Worm (Caenorhabditis elegans) whole organism, L3 larva: ENCODE measurements around the gene srg-4.

Source experiments
- R02D3.7 ChIP-seq: fragments of 150-350 bp; optimal IDR thresholded peaks from 2 replicates; lab custom pipeline; 2014; ENCODE audit warnings: missing biosample characterization, missing genetic modification characterization
- aly-2 ChIP-seq: fragments of 150-350 bp; optimal IDR thresholded peaks from 2 replicates; lab custom pipeline; 2014; ENCODE audit warnings: missing biosample characterization, missing genetic modification characterization
- ama-1 ChIP-seq: fragments of 150-350 bp; optimal IDR thresholded peaks from 2 replicates; lab custom pipeline; 2018
- ceh-16 ChIP-seq: sonication (generic microtip); optimal IDR thresholded peaks from 2 replicates; lab custom pipeline; 2017; ENCODE audit warnings: missing biosample characterization, missing genetic modification characterization
- ceh-28 ChIP-seq: fragments of 150-350 bp; optimal IDR thresholded peaks from 2 replicates; lab custom pipeline; 2014; ENCODE audit warnings: missing biosample characterization, missing genetic modification reagents, missing genetic modification characterization
- ceh-82 ChIP-seq: fragments of 150-350 bp; optimal IDR thresholded peaks from 2 replicates; lab custom pipeline; 2014; ENCODE audit warnings: missing biosample characterization, missing genetic modification characterization
- ceh-9 ChIP-seq: sonication (generic microtip); optimal IDR thresholded peaks from 2 replicates; lab custom pipeline; 2018; ENCODE audit warnings: missing biosample characterization, missing genetic modification characterization
- daf-12 ChIP-seq: fragments of 150-350 bp; optimal IDR thresholded peaks from 2 replicates; lab custom pipeline; 2014; ENCODE audit warnings: missing biosample characterization, missing genetic modification reagents, missing genetic modification characterization
- egl-27 ChIP-seq: sonication (generic microtip); optimal IDR thresholded peaks from 4 replicates; lab custom pipeline; 2017; ENCODE audit warnings: missing biosample characterization, missing genetic modification reagents, missing genetic modification characterization
- egl-5 ChIP-seq: fragments of 150-350 bp; optimal IDR thresholded peaks from 2 replicates; lab custom pipeline; 2017; ENCODE audit warnings: missing biosample characterization, missing genetic modification reagents, missing genetic modification characterization, inconsistent platforms
- elt-1 ChIP-seq: fragments of 150-350 bp; optimal IDR thresholded peaks from 2 replicates; lab custom pipeline; 2014; ENCODE audit warnings: missing biosample characterization, missing genetic modification characterization
- elt-2 ChIP-seq: sonication (generic microtip); optimal IDR thresholded peaks from 2 replicates; lab custom pipeline; 2016; ENCODE audit warnings: missing genetic modification reagents, mild to moderate bottlenecking, missing genetic modification characterization, missing compliant biosample characterization
- elt-3 ChIP-seq, 3 experiments: fragments of 150-350 bp in 1 of 3; sonication (generic microtip) in 2 of 3; optimal IDR thresholded peaks; 2 replicates in 2 of 3; 4 replicates in 1 of 3; lab custom pipeline; 2014 to 2017; ENCODE audit warnings: missing biosample characterization in 3 of 3, missing genetic modification characterization in 3 of 3
- eor-1 ChIP-seq, 2 experiments: fragments of 150-350 bp; optimal IDR thresholded peaks; 2 replicates each; lab custom pipeline; 2014 to 2018; ENCODE audit warnings: missing biosample characterization in 2 of 2, missing genetic modification characterization in 2 of 2
- fkh-2 ChIP-seq: fragments of 150-350 bp; optimal IDR thresholded peaks from 2 replicates; lab custom pipeline; 2014; ENCODE audit warnings: missing biosample characterization, missing genetic modification reagents, missing genetic modification characterization
- fos-1 ChIP-seq: fragments of 150-350 bp; optimal IDR thresholded peaks from 2 replicates; lab custom pipeline; 2014; ENCODE audit warnings: missing biosample characterization, missing genetic modification characterization
- hmg-11 ChIP-seq: sonication (generic microtip); optimal IDR thresholded peaks from 2 replicates; lab custom pipeline; 2016; ENCODE audit warnings: missing genetic modification characterization, missing compliant biosample characterization
- lin-39 ChIP-seq: fragments of 150-350 bp; optimal IDR thresholded peaks from 2 replicates; lab custom pipeline; 2018; ENCODE audit warnings: missing biosample characterization, missing genetic modification reagents, missing genetic modification characterization
- lsy-12 ChIP-seq: sonication (generic microtip); optimal IDR thresholded peaks from 2 replicates; lab custom pipeline; 2016; ENCODE audit warnings: mild to moderate bottlenecking, missing genetic modification characterization, missing compliant biosample characterization
- mdl-1 ChIP-seq: fragments of 150-350 bp; optimal IDR thresholded peaks from 2 replicates; lab custom pipeline; 2014; ENCODE audit warnings: missing biosample characterization, missing genetic modification characterization
- mml-1 ChIP-seq: fragments of 150-350 bp; sonication (generic microtip); optimal IDR thresholded peaks from 3 replicates; lab custom pipeline; 2014; ENCODE audit warnings: missing biosample characterization, missing genetic modification characterization
- nfya-1 ChIP-seq: sonication (generic microtip); optimal IDR thresholded peaks from 2 replicates; lab custom pipeline; 2017; ENCODE audit warnings: missing genetic modification characterization, mild to moderate bottlenecking, missing compliant biosample characterization, antibody characterized with exemption, moderate library complexity; ENCODE audit not compliant: insufficient read depth
- nhr-11 ChIP-seq: fragments of 150-350 bp; optimal IDR thresholded peaks from 2 replicates; lab custom pipeline; 2014; ENCODE audit warnings: missing biosample characterization, missing genetic modification characterization
- nhr-23 ChIP-seq: fragments of 150-350 bp; optimal IDR thresholded peaks from 2 replicates; lab custom pipeline; 2014; ENCODE audit warnings: missing biosample characterization, missing genetic modification reagents, missing genetic modification characterization
- nhr-237 ChIP-seq: fragments of 150-350 bp; optimal IDR thresholded peaks from 2 replicates; lab custom pipeline; 2014; ENCODE audit warnings: missing biosample characterization, missing genetic modification characterization
- nhr-25 ChIP-seq: sonication (generic microtip); optimal IDR thresholded peaks from 2 replicates; lab custom pipeline; 2017; ENCODE audit warnings: missing biosample characterization, missing genetic modification characterization
- nhr-43 ChIP-seq: sonication (generic microtip); optimal IDR thresholded peaks from 2 replicates; lab custom pipeline; 2016; ENCODE audit warnings: mild to moderate bottlenecking, missing genetic modification characterization, missing compliant biosample characterization; ENCODE audit not compliant: poor library complexity, severe bottlenecking
- nhr-67 ChIP-seq: fragments of 150-350 bp; optimal IDR thresholded peaks from 2 replicates; lab custom pipeline; 2014; ENCODE audit warnings: missing biosample characterization, missing genetic modification characterization
- nhr-76 ChIP-seq: fragments of 150-350 bp; sonication (generic microtip); optimal IDR thresholded peaks from 5 replicates; lab custom pipeline; 2014; ENCODE audit warnings: missing biosample characterization, missing genetic modification characterization
- skn-1 ChIP-seq: fragments of 150-350 bp; optimal IDR thresholded peaks from 2 replicates; lab custom pipeline; 2014; ENCODE audit warnings: missing biosample characterization, missing genetic modification characterization
- snpc-4 ChIP-seq: fragments of 150-350 bp; optimal IDR thresholded peaks from 2 replicates; lab custom pipeline; 2014; ENCODE audit warnings: missing biosample characterization, missing genetic modification characterization
- tbx-2 ChIP-seq: sonication (generic microtip); optimal IDR thresholded peaks from 2 replicates; lab custom pipeline; 2016; ENCODE audit warnings: mild to moderate bottlenecking, missing genetic modification characterization, missing compliant biosample characterization
- unc-39 ChIP-seq: sonication (generic microtip); optimal IDR thresholded peaks from 4 replicates; lab custom pipeline; 2017; ENCODE audit warnings: missing biosample characterization, missing genetic modification characterization
- ztf-4 ChIP-seq: fragments of 150-350 bp; optimal IDR thresholded peaks from 2 replicates; lab custom pipeline; 2014; ENCODE audit warnings: missing biosample characterization, missing genetic modification characterization

Gene srg-4

DNA sequence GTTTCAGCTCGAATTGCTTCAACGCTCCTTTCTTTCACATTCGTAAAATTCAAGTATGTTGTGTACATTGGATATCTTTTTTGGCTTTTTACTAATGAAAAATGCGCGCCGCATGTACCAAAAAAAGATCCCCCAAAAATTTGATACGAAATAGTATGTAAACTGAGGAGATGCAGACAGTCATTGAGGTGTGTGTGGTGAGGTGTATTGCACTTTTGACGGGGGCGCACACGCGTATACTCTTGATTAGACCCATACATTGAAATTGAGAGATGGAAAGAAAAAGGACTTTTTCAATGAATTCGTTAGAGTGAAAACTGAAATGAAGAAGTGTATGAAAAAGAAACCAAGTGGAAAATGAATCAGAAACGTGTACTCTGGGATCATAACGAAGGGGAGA lies 40.5 kb downstream of the srg-4 start:
- TF ChIP-seq R02D3.7 (tag; lab: Kevin White, UChicago) (no peak), elt-2 (tag; lab: Kevin White, UChicago) (no peak), ztf-4 (tag; lab: Kevin White, UChicago) (no peak), tbx-2 (no peak)

DNA sequence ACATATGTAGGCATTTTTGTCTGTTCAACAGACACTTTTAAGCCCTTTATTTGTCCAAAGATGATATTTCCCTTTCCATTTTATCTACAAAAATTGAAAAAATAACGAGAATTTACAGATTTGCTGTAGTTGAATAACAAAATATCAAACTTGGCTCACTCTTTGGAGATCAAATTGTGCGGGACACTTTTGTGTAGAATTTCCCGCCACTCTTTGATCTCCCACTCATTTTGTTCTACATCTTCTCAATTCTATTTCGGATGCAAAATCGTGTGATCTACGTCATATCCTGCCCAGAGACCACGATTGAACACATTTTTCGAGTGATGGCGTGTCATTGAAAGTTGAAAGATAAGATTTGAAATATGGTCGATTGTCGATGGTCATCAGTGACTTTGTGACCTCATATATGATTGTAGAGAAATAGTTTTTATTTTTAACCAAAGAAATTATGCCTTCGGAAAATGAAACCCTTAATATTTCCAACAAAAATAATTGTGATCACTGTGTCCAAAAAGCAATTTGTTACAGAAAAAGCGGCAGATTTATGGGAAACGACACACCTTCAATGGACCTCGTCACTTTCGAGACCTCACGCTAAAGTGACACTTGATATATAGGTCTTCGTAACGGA lies 44.9 kb downstream of the srg-4 start, which contains the start of gene hot-4:
hot-4 (plus strand) TSS at position 584 of the 634 bp plus-strand sequence.
- no peak for TF ChIP-seq mdl-1 (tag; lab: Kevin White, UChicago)
- no peak for TF ChIP-seq nhr-11 (tag; lab: Kevin White, UChicago)
- TF ChIP-seq lsy-12 (tag; lab: Kevin White, UChicago) = no peak
- TF ChIP-seq ceh-9 = no peak
- TF ChIP-seq tbx-2 = no peak
- TF ChIP-seq ztf-4 (tag; lab: Kevin White, UChicago) = no peak
- TF ChIP-seq nfya-1 (tag; lab: Kevin White, UChicago) = no peak
- no peak for TF ChIP-seq egl-27
- no peak for TF ChIP-seq fos-1
- TF ChIP-seq unc-39 (tag; lab: Kevin White, UChicago) = no peak
- no peak for TF ChIP-seq eor-1 (tag; optimal IDR thresholded peaks at IDR 0.05; lab: Kevin White, UChicago)
- no peak for TF ChIP-seq ama-1 (lab: Kevin White, UChicago)
- TF ChIP-seq nhr-67 = no peak
- no peak for TF ChIP-seq skn-1 (tag; lab: Kevin White, UChicago)
- TF ChIP-seq aly-2 = no peak
- no peak for TF ChIP-seq elt-2 (tag; lab: Kevin White, UChicago)
- TF ChIP-seq R02D3.7 (tag; lab: Kevin White, UChicago) = no peak
- no peak for TF ChIP-seq elt-3 (tag; optimal IDR thresholded peaks at IDR 0.05; lab: Kevin White, UChicago)

DNA sequence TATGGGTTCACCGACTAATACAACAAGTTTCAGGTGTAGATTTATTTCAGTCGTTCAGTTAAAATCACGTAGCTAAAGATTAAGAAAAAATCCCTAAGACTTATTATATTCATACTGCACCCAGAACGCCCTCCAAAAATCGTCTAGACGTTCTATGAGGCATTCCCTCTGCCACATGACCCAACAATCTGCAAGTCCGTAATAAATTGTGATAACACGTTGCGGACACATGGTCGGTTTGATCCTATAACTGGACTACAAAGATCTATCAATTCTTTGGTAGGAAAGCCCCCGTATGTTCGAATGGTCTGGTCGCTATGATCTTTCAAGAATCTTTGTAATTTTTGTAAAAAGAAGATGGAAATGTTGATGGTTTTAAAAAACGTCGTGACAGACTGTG lies 45.9 kb downstream of the srg-4 start:
- no peak for TF ChIP-seq ceh-16 (tag; lab: Kevin White, UChicago)
- peak; percentile 92 for TF ChIP-seq nhr-43 (tag; lab: Kevin White, UChicago)
- TF ChIP-seq nhr-23 (tag; lab: Kevin White, UChicago) = peak; percentile 36
- peak; percentile 14 for TF ChIP-seq mdl-1 (tag; lab: Kevin White, UChicago)
- TF ChIP-seq egl-27 = no peak
- no peak for TF ChIP-seq elt-3 (tag; optimal IDR thresholded peaks at IDR 0.05; lab: Kevin White, UChicago)
- TF ChIP-seq tbx-2 = no peak
- TF ChIP-seq egl-5 (tag; lab: Kevin White, UChicago) = no peak
- no peak for TF ChIP-seq ceh-28
- no peak for TF ChIP-seq ceh-9

DNA sequence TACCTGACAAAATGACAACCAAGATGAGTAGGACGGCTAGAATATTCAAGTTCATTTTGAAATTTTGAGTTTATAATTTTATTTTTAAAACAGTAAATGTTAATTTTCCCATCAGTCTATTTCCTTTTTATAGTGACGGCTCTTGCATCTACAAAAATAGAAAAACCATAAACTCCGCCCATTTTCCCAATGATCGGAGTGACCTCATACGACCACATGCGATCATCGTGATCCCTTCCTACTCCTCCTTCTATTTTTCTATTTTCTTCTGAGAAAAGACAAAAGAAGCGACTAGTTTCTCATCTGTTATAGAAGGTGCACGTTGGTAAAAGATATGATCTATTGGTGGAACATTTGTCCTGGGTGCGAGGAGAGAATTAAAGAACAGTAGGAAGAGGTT lies 46.4 kb downstream of the srg-4 start, which contains the start of gene C23G10.11:
C23G10.11 (minus strand) TSS at position 101 of the 400 bp plus-strand sequence.
- TF ChIP-seq hmg-11 (no peak), ceh-9 (no peak), egl-5 (tag; lab: Kevin White, UChicago) (no peak), eor-1 (tag; optimal IDR thresholded peaks at IDR 0.05; lab: Kevin White, UChicago) (no peak), aly-2 (no peak), nhr-237 (no peak), nhr-76 (tag; lab: Kevin White, UChicago) (no peak), elt-1 (tag; lab: Kevin White, UChicago) (no peak), snpc-4 (no peak), nhr-67 (no peak), daf-12 (tag; lab: Kevin White, UChicago) (no peak), lin-39 (tag; lab: Kevin White, UChicago) (no peak), lsy-12 (tag; lab: Kevin White, UChicago) (no peak), fkh-2 (tag; lab: Kevin White, UChicago) (no peak), nhr-23 (tag; lab: Kevin White, UChicago) (no peak), nhr-25 (tag; lab: Kevin White, UChicago) (no peak), mml-1 (no peak)

DNA sequence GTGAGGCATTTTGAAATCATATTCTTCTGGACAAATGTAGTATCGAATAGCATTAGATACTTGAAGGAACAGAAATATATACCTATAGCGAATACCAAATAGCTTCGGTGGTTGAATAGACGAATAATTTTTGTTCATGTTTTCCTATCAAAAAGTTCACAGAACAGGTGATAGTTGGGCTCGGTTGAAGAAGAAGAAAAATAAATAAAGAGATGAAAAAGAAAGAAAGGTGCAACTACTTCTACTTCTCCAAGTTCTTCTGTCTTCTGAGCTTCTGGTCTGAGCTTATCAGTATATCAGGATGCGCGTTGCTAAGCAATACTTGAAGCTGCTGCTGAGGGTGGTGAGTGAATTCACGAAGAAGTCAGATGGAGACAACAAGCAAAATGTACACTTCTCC lies 48.0 kb downstream of the srg-4 start, which contains the start of gene C23G10.10:
C23G10.10 (minus strand) TSS at position 101 of the 400 bp plus-strand sequence.
- TF ChIP-seq ceh-82 (tag; lab: Kevin White, UChicago) (no peak), ceh-9 (no peak), unc-39 (tag; lab: Kevin White, UChicago) (no peak), egl-5 (tag; lab: Kevin White, UChicago) (no peak)
